Fruit fly (Drosophila melanogaster) S2 (cell line): ENCODE data around the gene CG31627.

ENCODE experiments used
- CG8478 ChIP-seq: fragments of >200 bp; optimal IDR thresholded peaks from 2 replicates; lab custom pipeline; 2018
- CTCF ChIP-seq, 2 experiments: fragments of >200 bp; optimal IDR thresholded peaks; 2 replicates each; lab custom pipeline; 2018

- TF ChIP-seq CG8478 (lab: Kevin White, UChicago) (no peak), CTCF (optimal IDR thresholded peaks at IDR 0.05; lab: Kevin White, UChicago) (no peak)
Observed at dm6 chr2L:21166422-21166821, 6.6 kb upstream of the CG31627 start.
